Fruit fly (Drosophila melanogaster) whole organism, pupa: ENCODE measurements around the gene CG42747.

Source experiments
- CG15710 ChIP-seq: fragments of 200-800 bp; sonication (Bioruptor generic); optimal IDR thresholded peaks from 2 replicates; lab custom pipeline; 2018; ENCODE audit warnings: missing biosample characterization, mild to moderate bottlenecking, missing genetic modification characterization, moderate library complexity
- CG34367 ChIP-seq: fragments of 200-800 bp; sonication (Bioruptor generic); optimal IDR thresholded peaks from 2 replicates; lab custom pipeline; 2018; ENCODE audit warnings: missing biosample characterization, mild to moderate bottlenecking, missing genetic modification characterization
- CG8159 ChIP-seq: fragments of 200-800 bp; sonication (Bioruptor generic); optimal IDR thresholded peaks from 3 replicates; lab custom pipeline; 2018; ENCODE audit warnings: missing biosample characterization, mild to moderate bottlenecking, missing genetic modification characterization, moderate library complexity
- CG9948 ChIP-seq: fragments of 200-800 bp; sonication (Bioruptor generic); optimal IDR thresholded peaks from 2 replicates; lab custom pipeline; 2018; ENCODE audit warnings: missing biosample characterization, mild to moderate bottlenecking, missing genetic modification characterization, moderate library complexity
- EcR ChIP-seq: fragments of 200-800 bp; sonication (Bioruptor generic); optimal IDR thresholded peaks from 3 replicates; lab custom pipeline; 2019; ENCODE audit warnings: missing biosample characterization, missing genetic modification characterization, mild to moderate bottlenecking, moderate library complexity, missing genetic modification reagents
- Ets98B ChIP-seq: fragments of 200-800 bp; sonication (Bioruptor generic); IDR thresholded peaks from 2 replicates; pipeline ENCODE4 v1.3.6; 2022; ENCODE audit warnings: missing biosample characterization, missing genetic modification characterization
- Pif1A ChIP-seq: fragments of 200-800 bp; sonication (Bioruptor generic); optimal IDR thresholded peaks from 3 replicates; lab custom pipeline; 2016; ENCODE audit warnings: missing biosample characterization, missing genetic modification characterization
- fd96Ca ChIP-seq: fragments of 200-800 bp; sonication (Bioruptor generic); IDR thresholded peaks from 3 replicates; pipeline ENCODE4 v1.3.6; 2022; ENCODE audit warnings: missing biosample characterization, missing genetic modification characterization
- gl ChIP-seq: fragments of 200-800 bp; sonication (Bioruptor generic); optimal IDR thresholded peaks from 2 replicates; lab custom pipeline; 2018; ENCODE audit warnings: missing biosample characterization, mild to moderate bottlenecking, missing genetic modification characterization
- rn ChIP-seq: fragments of 200-800 bp; sonication (Bioruptor generic); IDR thresholded peaks from 2 replicates; pipeline ENCODE4 v1.3.6; 2022; ENCODE audit warnings: missing biosample characterization, missing genetic modification characterization

DNA sequence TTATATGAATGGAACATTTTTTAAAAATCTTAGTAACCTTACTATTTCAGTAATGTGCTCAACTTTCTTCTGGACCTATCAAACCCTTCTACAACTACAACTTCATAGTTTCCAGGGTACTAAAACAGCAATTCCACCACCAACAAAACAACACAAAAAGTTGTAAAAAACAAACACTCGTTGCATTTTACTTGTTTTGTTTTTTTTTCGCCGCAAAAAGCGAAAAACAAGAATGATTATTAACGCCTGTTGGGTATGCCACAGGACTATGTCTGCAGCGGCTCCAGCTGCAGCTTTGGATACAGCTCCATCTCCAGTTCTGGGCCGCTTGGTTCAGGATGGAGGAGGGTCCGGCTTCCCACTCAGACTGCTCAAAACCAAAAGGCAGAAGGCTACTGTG, 47.3 kb downstream of the CG42747 start:
- TF ChIP-seq CG34367 (tag; lab: Kevin White, UChicago) (peak; percentile 62), CG8159 (tag; lab: Kevin White, UChicago) (peak; percentile 68), Pif1A (GFP tag; lab: Kevin White, UChicago) (no peak), EcR (GFP tag; lab: Kevin White, UChicago) (no peak), CG9948 (tag; lab: Kevin White, UChicago) (peak; percentile 7), fd96Ca (GFP tag; lab: Robert Waterston, UW) (peak; percentile 28; the same call in 1 of the 3 replicates), gl (peak; percentile 86), rn (GFP tag; lab: Robert Waterston, UW) (no peak), Ets98B (GFP tag; lab: Robert Waterston, UW) (no peak), CG15710 (tag; lab: Kevin White, UChicago) (peak; percentile 65)
